Fruit fly (Drosophila melanogaster) whole organism, embryonic: ENCODE data around the gene CG14947.

Experiments
- Atf-2 ChIP-seq: fragments of 200-800 bp; sonication (Bioruptor generic); optimal IDR thresholded peaks from 2 replicates; lab custom pipeline; 2016; ENCODE audit warnings: missing biosample characterization, missing genetic modification characterization
- CG10147 ChIP-seq: fragments of 200-800 bp; sonication (Bioruptor generic); optimal IDR thresholded peaks from 2 replicates; lab custom pipeline; 2019; ENCODE audit warnings: missing biosample characterization, mild to moderate bottlenecking, missing genetic modification characterization, moderate library complexity
- CG10274 ChIP-seq: fragments of 200-800 bp; sonication (Bioruptor generic); optimal IDR thresholded peaks from 3 replicates; lab custom pipeline; 2017; ENCODE audit warnings: missing biosample characterization, mild to moderate bottlenecking, missing genetic modification characterization
- CG10959 ChIP-seq: fragments of 200-800 bp; sonication (Bioruptor generic); IDR thresholded peaks from 2 replicates; pipeline ENCODE4 v1.3.6; 2022; ENCODE audit warnings: missing biosample characterization, missing genetic modification characterization
- CG11398 ChIP-seq: fragments of 200-800 bp; sonication (Bioruptor generic); optimal IDR thresholded peaks from 2 replicates; lab custom pipeline; 2016; ENCODE audit warnings: missing biosample characterization, missing genetic modification characterization
- CG14441 ChIP-seq: fragments of 200-800 bp; sonication (Bioruptor generic); IDR thresholded peaks from 2 replicates; pipeline ENCODE4 v1.3.6; 2022; ENCODE audit warnings: missing biosample characterization, missing genetic modification characterization
- CG14965 ChIP-seq: fragments of 200-800 bp; sonication (Bioruptor generic); optimal IDR thresholded peaks from 2 replicates; lab custom pipeline; 2016; ENCODE audit warnings: missing biosample characterization, missing genetic modification characterization, borderline replicate concordance
- CG15011 ChIP-seq: fragments of 200-800 bp; sonication (Bioruptor generic); optimal IDR thresholded peaks from 3 replicates; lab custom pipeline; 2018; ENCODE audit warnings: missing biosample characterization, mild to moderate bottlenecking, missing genetic modification characterization
- CG16813 ChIP-seq: fragments of 200-800 bp; sonication (Bioruptor generic); IDR thresholded peaks from 3 replicates; pipeline ENCODE4 v1.3.6; 2022; ENCODE audit warnings: missing biosample characterization, missing genetic modification characterization; ENCODE audit not compliant: partially characterized antibody
- CG17328 ChIP-seq: fragments of 200-800 bp; sonication (Bioruptor generic); IDR thresholded peaks from 2 replicates; pipeline ENCODE4 v1.3.6; 2022; ENCODE audit warnings: missing biosample characterization, missing genetic modification characterization
- CG17359 ChIP-seq: fragments of 200-800 bp; sonication (Bioruptor generic); optimal IDR thresholded peaks from 3 replicates; lab custom pipeline; 2018; ENCODE audit warnings: missing biosample characterization, mild to moderate bottlenecking, missing genetic modification characterization, moderate library complexity
- CG2120 ChIP-seq: fragments of 200-800 bp; sonication (Bioruptor generic); optimal IDR thresholded peaks from 3 replicates; lab custom pipeline; 2016; ENCODE audit warnings: missing biosample characterization, missing genetic modification characterization
- CG2199 ChIP-seq: fragments of 200-800 bp; sonication (Bioruptor generic); IDR thresholded peaks from 3 replicates; pipeline ENCODE4 v1.3.6; 2022; ENCODE audit warnings: missing biosample characterization, missing genetic modification characterization
- CG2202 ChIP-seq: fragments of 200-800 bp; sonication (Bioruptor generic); optimal IDR thresholded peaks from 2 replicates; lab custom pipeline; 2018; ENCODE audit warnings: missing biosample characterization, mild to moderate bottlenecking, missing genetic modification characterization
- CG31388 ChIP-seq: fragments of 200-800 bp; sonication (Bioruptor generic); optimal IDR thresholded peaks from 2 replicates; lab custom pipeline; 2016; ENCODE audit warnings: missing biosample characterization, missing genetic modification characterization
- CG34422 ChIP-seq: fragments of 200-800 bp; sonication (Bioruptor generic); IDR thresholded peaks from 3 replicates; pipeline ENCODE4 v1.3.6; 2022; ENCODE audit warnings: missing biosample characterization, missing genetic modification characterization
- CG4328 ChIP-seq: fragments of 200-800 bp; sonication (Bioruptor generic); optimal IDR thresholded peaks from 3 replicates; lab custom pipeline; 2017; ENCODE audit warnings: missing biosample characterization, missing genetic modification reagents, missing genetic modification characterization
- CG4404 ChIP-seq: fragments of 200-800 bp; sonication (Bioruptor generic); IDR thresholded peaks from 2 replicates; pipeline ENCODE4 v1.3.6; 2022; ENCODE audit warnings: missing biosample characterization, missing genetic modification characterization
- CG4820 ChIP-seq: fragments of 200-800 bp; sonication (Bioruptor generic); optimal IDR thresholded peaks from 3 replicates; lab custom pipeline; 2016; ENCODE audit warnings: missing biosample characterization, missing genetic modification characterization
- CG7271 ChIP-seq: fragments of 200-800 bp; sonication (Bioruptor generic); optimal IDR thresholded peaks from 2 replicates; lab custom pipeline; 2018; ENCODE audit warnings: missing biosample characterization, mild to moderate bottlenecking, missing genetic modification characterization, moderate library complexity
- CG7963 ChIP-seq: fragments of 200-800 bp; sonication (Bioruptor generic); IDR thresholded peaks from 3 replicates; pipeline ENCODE4 v1.3.6; 2022; ENCODE audit warnings: missing biosample characterization, missing genetic modification characterization; ENCODE audit not compliant: partially characterized antibody
- CG8478 ChIP-seq: fragments of >200 bp; optimal IDR thresholded peaks from 2 replicates; lab custom pipeline; 2018
- CG9215 ChIP-seq: fragments of 200-800 bp; sonication (Bioruptor generic); IDR thresholded peaks from 2 replicates; pipeline ENCODE4 v1.3.6; 2022; ENCODE audit warnings: missing biosample characterization, missing genetic modification characterization
- Chrac-16 ChIP-seq: fragments of 200-800 bp; sonication (Bioruptor generic); optimal IDR thresholded peaks from 3 replicates; lab custom pipeline; 2016; ENCODE audit warnings: missing biosample characterization, missing genetic modification characterization
- Dbx ChIP-seq: fragments of 200-800 bp; sonication (Bioruptor generic); IDR thresholded peaks from 3 replicates; pipeline ENCODE4 v1.3.6; 2022; ENCODE audit warnings: missing biosample characterization, missing genetic modification characterization
- Dfd ChIP-seq, 2 experiments: fragments of >200 bp; optimal IDR thresholded peaks; 2 replicates each; lab custom pipeline; 2017; ENCODE audit warnings: missing biosample characterization in 2 of 2, missing genetic modification characterization in 2 of 2
- Dip3 ChIP-seq: fragments of 200-800 bp; sonication (Bioruptor generic); optimal IDR thresholded peaks from 3 replicates; lab custom pipeline; 2016; ENCODE audit warnings: missing biosample characterization, missing genetic modification characterization
- Dref ChIP-seq: fragments of 200-800 bp; sonication (Bioruptor generic); IDR thresholded peaks from 2 replicates; pipeline ENCODE4 v1.3.6; 2022; ENCODE audit warnings: missing biosample characterization, missing genetic modification characterization
- E2f1 ChIP-seq: fragments of 200-800 bp; sonication (Bioruptor generic); IDR thresholded peaks from 2 replicates; pipeline ENCODE4 v1.3.6; 2022; ENCODE audit warnings: missing biosample characterization, missing genetic modification characterization
- HLHmδ ChIP-seq: fragments of 200-800 bp; sonication (Bioruptor generic); optimal IDR thresholded peaks from 2 replicates; lab custom pipeline; 2018; ENCODE audit warnings: missing biosample characterization, mild to moderate bottlenecking, missing genetic modification characterization, moderate library complexity
- Hand ChIP-seq: fragments of 200-800 bp; sonication (Bioruptor generic); optimal IDR thresholded peaks from 2 replicates; lab custom pipeline; 2017; ENCODE audit warnings: mild to moderate bottlenecking, missing biosample characterization, missing genetic modification reagents, missing genetic modification characterization
- PHDP ChIP-seq: fragments of 200-800 bp; sonication (Bioruptor generic); optimal IDR thresholded peaks from 3 replicates; lab custom pipeline; 2018; ENCODE audit warnings: missing biosample characterization, mild to moderate bottlenecking, missing genetic modification characterization, moderate library complexity
- Ptx1 ChIP-seq: fragments of 200-800 bp; sonication (Bioruptor generic); IDR thresholded peaks from 2 replicates; pipeline ENCODE4 v1.3.6; 2022; ENCODE audit warnings: missing biosample characterization, missing genetic modification characterization
- Sin3A ChIP-seq: fragments of >200 bp; optimal IDR thresholded peaks from 2 replicates; lab custom pipeline; 2018
- bbx ChIP-seq: fragments of 200-800 bp; sonication (Bioruptor generic); IDR thresholded peaks from 2 replicates; pipeline ENCODE4 v1.3.6; 2022; ENCODE audit warnings: missing biosample characterization, missing genetic modification characterization; ENCODE audit not compliant: partially characterized antibody
- cwo ChIP-seq: fragments of 200-800 bp; sonication (Bioruptor generic); optimal IDR thresholded peaks from 3 replicates; lab custom pipeline; 2017; ENCODE audit warnings: missing biosample characterization, missing genetic modification characterization, mild to moderate bottlenecking, moderate library complexity, missing genetic modification reagents
- dimm ChIP-seq: fragments of 200-800 bp; sonication (Bioruptor generic); IDR thresholded peaks from 2 replicates; pipeline ENCODE4 v1.3.6; 2022; ENCODE audit warnings: missing biosample characterization, missing genetic modification characterization
- eve ChIP-seq, 2 experiments: fragments of >200 bp; optimal IDR thresholded peaks; 2 replicates each; lab custom pipeline; 2017; ENCODE audit warnings: missing biosample characterization in 2 of 2, missing genetic modification characterization in 2 of 2
- gce ChIP-seq: fragments of 200-800 bp; sonication (Bioruptor generic); IDR thresholded peaks from 3 replicates; pipeline ENCODE4 v1.3.6; 2022; ENCODE audit warnings: missing biosample characterization, missing genetic modification characterization
- gcm2 ChIP-seq: fragments of 200-800 bp; sonication (Bioruptor generic); optimal IDR thresholded peaks from 2 replicates; lab custom pipeline; 2016; ENCODE audit warnings: missing biosample characterization, missing genetic modification characterization
- hb ChIP-seq: fragments of 200-800 bp; sonication (Bioruptor generic); IDR thresholded peaks from 3 replicates; pipeline ENCODE4 v1.3.6; 2022; ENCODE audit warnings: missing biosample characterization, missing genetic modification characterization; ENCODE audit not compliant: partially characterized antibody
- jumu ChIP-seq: fragments of 200-800 bp; sonication (Bioruptor generic); optimal IDR thresholded peaks from 3 replicates; lab custom pipeline; 2016; ENCODE audit warnings: missing biosample characterization, missing genetic modification characterization
- nerfin-2 ChIP-seq: fragments of 200-800 bp; sonication (Bioruptor generic); IDR thresholded peaks from 2 replicates; pipeline ENCODE4 v1.3.6; 2022; ENCODE audit warnings: missing biosample characterization, missing genetic modification characterization; ENCODE audit not compliant: partially characterized antibody
- onecut ChIP-seq: fragments of 200-800 bp; sonication (Bioruptor generic); IDR thresholded peaks from 2 replicates; pipeline ENCODE4 v1.3.6; 2022; ENCODE audit warnings: missing biosample characterization, missing genetic modification characterization
- phol ChIP-seq: fragments of 200-800 bp; sonication (Bioruptor generic); optimal IDR thresholded peaks from 3 replicates; lab custom pipeline; 2018; ENCODE audit warnings: missing biosample characterization, mild to moderate bottlenecking, missing genetic modification characterization, moderate library complexity
- salm ChIP-seq: fragments of 200-800 bp; sonication (Bioruptor generic); optimal IDR thresholded peaks from 2 replicates; lab custom pipeline; 2018; ENCODE audit warnings: missing biosample characterization, mild to moderate bottlenecking, missing genetic modification characterization
- sens ChIP-seq: fragments of 200-800 bp; sonication (Bioruptor generic); peaks from one replicate; lab custom pipeline; 2016; ENCODE audit warnings: missing biosample characterization, missing genetic modification characterization
- vfl ChIP-seq: fragments of 200-800 bp; sonication (Bioruptor generic); optimal IDR thresholded peaks from 2 replicates; lab custom pipeline; 2016; ENCODE audit warnings: missing biosample characterization, missing genetic modification characterization
- wek ChIP-seq: fragments of 200-800 bp; sonication (Bioruptor generic); optimal IDR thresholded peaks from 3 replicates; lab custom pipeline; 2018; ENCODE audit warnings: missing biosample characterization, mild to moderate bottlenecking, missing genetic modification characterization, moderate library complexity

Gene CG14947

dm6 chr2L:12103231-12104210, 27.6 kb downstream of the CG14947 start, which contains the start of the genes Patsas and ThrRS (continued):
- TF ChIP-seq Dbx (GFP tag; lab: Robert Waterston, UW) (peak; percentile 84), Dref (GFP tag; lab: Robert Waterston, UW) (peak; percentile 33; the same call in 1 of the 2 replicates), CG14965 (GFP tag; lab: Kevin White, UChicago) (no peak), bbx (GFP tag; lab: Robert Waterston, UW) (no peak), cwo (peak; percentile 69), CG17359 (tag; lab: Kevin White, UChicago) (peak; percentile 86), CG17328 (GFP tag; lab: Robert Waterston, UW) (peak; percentile 76), PHDP (tag; lab: Kevin White, UChicago) (peak; percentile 87), Dip3 (GFP tag; lab: Kevin White, UChicago) (peak; percentile 68), dimm (GFP tag; lab: Robert Waterston, UW) (peak; percentile 53), eve (GFP tag; optimal IDR thresholded peaks at IDR 0.05; lab: Kevin White, UChicago) (no peak), CG10147 (GFP tag; lab: Kevin White, UChicago) (peak; percentile 90), CG8478 (no peak), vfl (GFP tag; lab: Kevin White, UChicago) (peak; percentile 76), CG34422 (GFP tag; lab: Robert Waterston, UW) (peak; percentile 69), phol (tag; lab: Kevin White, UChicago) (peak; percentile 93), nerfin-2 (GFP tag; lab: Robert Waterston, UW) (no peak), Dfd (GFP tag; optimal IDR thresholded peaks at IDR 0.05; lab: Kevin White, UChicago) (peak in 1 of 2 experiments; percentile 39), gce (GFP tag; lab: Robert Waterston, UW) (peak; percentile 54; the same call in 2 of the 3 replicates), HLHmδ (GFP tag; lab: Kevin White, UChicago) (no peak), CG7271 (tag; lab: Kevin White, UChicago) (peak; percentile 47), Atf-2 (GFP tag; lab: Kevin White, UChicago) (no peak), CG14441 (GFP tag; lab: Robert Waterston, UW) (peak; percentile 86), Chrac-16 (peak; percentile 85), CG7963 (GFP tag; lab: Robert Waterston, UW) (no peak), CG9215 (GFP tag; lab: Robert Waterston, UW) (peak; percentile 95), CG2202 (peak; percentile 49), CG10959 (GFP tag; lab: Robert Waterston, UW) (peak; percentile 57), hb (GFP tag; lab: Robert Waterston, UW) (no peak), CG16813 (GFP tag; lab: Robert Waterston, UW) (no peak), gcm2 (GFP tag; lab: Kevin White, UChicago) (peak; percentile 6), CG4328 (GFP tag; lab: Kevin White, UChicago) (peak; percentile 71), Hand (peak; percentile 71), CG2199 (peak; percentile 64; the same call in 1 of the 3 replicates), CG15011 (GFP tag; lab: Kevin White, UChicago) (no peak), jumu (GFP tag; lab: Kevin White, UChicago) (peak; percentile 54), onecut (GFP tag; lab: Robert Waterston, UW) (peak; percentile 97), sens (peak; percentile 96), CG31388 (GFP tag; lab: Kevin White, UChicago) (peak; percentile 69), CG4820 (peak; percentile 84), CG2120 (GFP tag; lab: Kevin White, UChicago) (peak; percentile 91), salm (tag; lab: Kevin White, UChicago) (peak; percentile 66), Ptx1 (GFP tag; lab: Robert Waterston, UW) (peak; percentile 90), wek (no peak), Sin3A (peak; percentile 68), E2f1 (GFP tag; lab: Robert Waterston, UW) (peak; percentile 81), CG11398 (GFP tag; lab: Kevin White, UChicago) (no peak), CG10274 (GFP tag; lab: Kevin White, UChicago) (peak; percentile 49), CG4404 (peak; percentile 86)
